Worm (Caenorhabditis elegans): Measurements from ENCODE around the gene raga-1.
A peak's percentile ranks its signal among the peaks of the same experiment; 100 is the strongest.

The raga-1 gene

ce11 chrII:11305627-11306449 lies 4.7 kb downstream of the raga-1 start, which contains the start of gene rsf-1 (continued):
- TF ChIP-seq lin-35 (GFP tag; optimal IDR thresholded peaks at IDR 0.05) (no peak), lir-1 (GFP tag; conservative IDR thresholded peaks at IDR 0.05) (no peak), rec-8 (tag; optimal IDR thresholded peaks at IDR 0.05) (no peak), B0261.1 (tag; optimal IDR thresholded peaks at IDR 0.05) (peak; percentile 51), hrde-1 (tag; optimal IDR thresholded peaks at IDR 0.05; ENCODE audit: borderline replicate concordance) (no peak), Y53F4B.3 (GFP tag; IDR thresholded peaks at IDR 0.05) (no peak), sptf-2 (GFP tag; optimal IDR thresholded peaks at IDR 0.05) (no peak), F22D6.2 (tag; optimal IDR thresholded peaks at IDR 0.05) (no peak), bed-2 (GFP tag; IDR thresholded peaks at IDR 0.05) (no peak), egrh-3 (GFP tag; IDR thresholded peaks at IDR 0.05) (no peak), hlh-26 (GFP tag; conservative IDR thresholded peaks at IDR 0.05) (no peak), Y53G8AR.9 (GFP tag; conservative IDR thresholded peaks at IDR 0.05) (no peak), hsf-1 (GFP tag; IDR thresholded peaks at IDR 0.05) (no peak), ceh-40 (GFP tag; IDR thresholded peaks at IDR 0.05) (no peak), hmg-1.2 (GFP tag; IDR thresholded peaks at IDR 0.05) (peak; percentile 79), fkh-3 (tag; optimal IDR thresholded peaks at IDR 0.05) (no peak), die-1 (tag; optimal IDR thresholded peaks at IDR 0.05) (no peak), cebp-1 (GFP tag; IDR thresholded peaks at IDR 0.05) (no peak), cebp-1 (tag; optimal IDR thresholded peaks at IDR 0.05) (peak; percentile 25), ztf-6 (GFP tag; IDR thresholded peaks at IDR 0.05) (no peak), nhr-90 (tag; optimal IDR thresholded peaks at IDR 0.05) (peak; percentile 15), lin-26 (GFP tag; IDR thresholded peaks at IDR 0.05) (peak; percentile 81), F55B11.4 (tag; optimal IDR thresholded peaks at IDR 0.05; ENCODE audit: borderline replicate concordance, insufficient read depth) (no peak), nfya-2 (GFP tag; IDR thresholded peaks at IDR 0.05) (no peak), snpc-1.1 (tag; optimal IDR thresholded peaks at IDR 0.05; ENCODE audit: insufficient read depth) (no peak), mel-28 (tag; optimal IDR thresholded peaks at IDR 0.05; ENCODE audit: borderline replicate concordance) (no peak), nfyb-1 (GFP tag; IDR thresholded peaks at IDR 0.05) (peak; percentile 24; the same call in 1 of the 2 replicates), cebp-2 (GFP tag; IDR thresholded peaks at IDR 0.05) (no peak), let-526 (GFP tag; IDR thresholded peaks at IDR 0.05) (no peak), rcor-1 (GFP tag; IDR thresholded peaks at IDR 0.05) (no peak), B0035.1 (tag; optimal IDR thresholded peaks at IDR 0.05) (no peak), snpc-1.3 (tag; optimal IDR thresholded peaks at IDR 0.05; ENCODE audit: insufficient read depth) (no peak), dpl-1 (GFP tag; optimal IDR thresholded peaks at IDR 0.05) (no peak), F52B5.7 (tag; optimal IDR thresholded peaks at IDR 0.05) (no peak), unc-130 (GFP tag; optimal IDR thresholded peaks at IDR 0.05) (no peak), ceh-27 (GFP tag; optimal IDR thresholded peaks at IDR 0.05) (no peak), B0336.3 (GFP tag; IDR thresholded peaks at IDR 0.05) (no peak), atf-7 (tag; optimal IDR thresholded peaks at IDR 0.05) (no peak), F10E7.11 (tag; optimal IDR thresholded peaks at IDR 0.05) (no peak), aptf-2 (GFP tag; conservative IDR thresholded peaks at IDR 0.05) (no peak), nhr-120 (GFP tag; IDR thresholded peaks at IDR 0.05) (no peak), Y56A3A.18 (GFP tag; IDR thresholded peaks at IDR 0.05) (no peak), hmg-20 (GFP tag; IDR thresholded peaks at IDR 0.05) (no peak), zfh-2 (GFP tag; conservative IDR thresholded peaks at IDR 0.05) (peak; percentile 64), repo-1 (tag; optimal IDR thresholded peaks at IDR 0.05) (no peak), madf-10 (tag; optimal IDR thresholded peaks at IDR 0.05) (no peak), attf-6 (GFP tag; IDR thresholded peaks at IDR 0.05) (no peak)

All from whole organism, young adult.